Worm (Caenorhabditis elegans): ENCODE measurements around the gene cal-4.

ce11 chrIV:10521106-10521505, at the start of gene cal-4:
- TF ChIP-seq flt-1 (GFP tag; IDR thresholded peaks at IDR 0.05) = no peak
- TF ChIP-seq hmg-4 (GFP tag; optimal IDR thresholded peaks at IDR 0.05) = no peak
- no peak for TF ChIP-seq ama-1 (optimal IDR thresholded peaks at IDR 0.05)
- TF ChIP-seq ceh-13 (GFP tag; optimal IDR thresholded peaks at IDR 0.05) = no peak
- no peak for TF ChIP-seq tra-4 (tag; optimal IDR thresholded peaks at IDR 0.05)
- no peak for TF ChIP-seq ets-7 (tag; optimal IDR thresholded peaks at IDR 0.05)
- TF ChIP-seq scrt-1 (GFP tag; IDR thresholded peaks at IDR 0.05) = no peak
- TF ChIP-seq aly-1 (tag; optimal IDR thresholded peaks at IDR 0.05) = no peak
- no peak for TF ChIP-seq tbx-37 (GFP tag; conservative IDR thresholded peaks at IDR 0.05)
- no peak for TF ChIP-seq hmbx-1 (tag; optimal IDR thresholded peaks at IDR 0.05)
